Worm (Caenorhabditis elegans): ENCODE measurements around the gene msrp-5.
"Not testable (repeated sequence)": the region's sequence is repeated elsewhere in the genome, so short reads cannot be mapped to it uniquely, and the experiment has no call there.

msrp-5 gene

ce11 chrII:2665081-2665480 lies 48.3 kb downstream of the msrp-5 start, which contains the start of gene F22E5.2:
Gene F22E5.2 (plus strand): TSS chrII:2665381.
- TF ChIP-seq Y67H2A.10 (GFP tag; conservative IDR thresholded peaks at IDR 0.05); hsf-1 (GFP tag; IDR thresholded peaks at IDR 0.05); snpc-1.3 (tag; optimal IDR thresholded peaks at IDR 0.05; ENCODE audit: insufficient read depth): not testable (repeated sequence)

- TF ChIP-seq die-1 (tag; optimal IDR thresholded peaks at IDR 0.05): no peak
- TF ChIP-seq lin-40 (tag; optimal IDR thresholded peaks at IDR 0.05): no peak
- no peak for TF ChIP-seq ZK185.1 (tag; optimal IDR thresholded peaks at IDR 0.05; ENCODE audit: poor library complexity, severe bottlenecking)
- no peak for TF ChIP-seq lir-1 (GFP tag; conservative IDR thresholded peaks at IDR 0.05)
- no peak for TF ChIP-seq madf-6 (GFP tag; IDR thresholded peaks at IDR 0.05)
- TF ChIP-seq ztf-28 (GFP tag; IDR thresholded peaks at IDR 0.05): no peak
- TF ChIP-seq zim-3 (tag; optimal IDR thresholded peaks at IDR 0.05): no peak
- TF ChIP-seq pbrm-1 (GFP tag; IDR thresholded peaks at IDR 0.05): no peak
- TF ChIP-seq him-1 (tag; optimal IDR thresholded peaks at IDR 0.05): no peak
- TF ChIP-seq C17E4.6 (GFP tag; IDR thresholded peaks at IDR 0.05): no peak
- no peak for TF ChIP-seq cebp-1 (GFP tag; IDR thresholded peaks at IDR 0.05)
- TF ChIP-seq cebp-1 (tag; optimal IDR thresholded peaks at IDR 0.05): no peak
- TF ChIP-seq bed-2 (GFP tag; IDR thresholded peaks at IDR 0.05): no peak
- TF ChIP-seq unc-62 (GFP tag; optimal IDR thresholded peaks at IDR 0.05): no peak
- no peak for TF ChIP-seq K12H6.12 (tag; optimal IDR thresholded peaks at IDR 0.05)
- no peak for TF ChIP-seq ztf-18 (tag; optimal IDR thresholded peaks at IDR 0.05)
- no peak for TF ChIP-seq ztf-25 (GFP tag; IDR thresholded peaks at IDR 0.05)
- no peak for TF ChIP-seq F55B11.4 (tag; optimal IDR thresholded peaks at IDR 0.05; ENCODE audit: borderline replicate concordance, insufficient read depth)
- no peak for TF ChIP-seq hmg-20 (GFP tag; IDR thresholded peaks at IDR 0.05)
- no peak for TF ChIP-seq B0336.3 (GFP tag; IDR thresholded peaks at IDR 0.05)
Observed at ce11 chrII:2665606-2666005, 48.9 kb downstream of the msrp-5 start, which contains the start of gene F22E5.22. Gene F22E5.22 (plus strand): TSS chrII:2665906.
